In genomic region chrII:484328-484916, ce11 we compare ENCODE assay signal across 1 worm cellular context.
TF ChIP-seq lines count a peak whose summit lies in the region.

Gene gldi-1, minus strand, starts transcription at chrII:484378.
Gene prp-21, plus strand, starts transcription at chrII:484866.

TF ChIP-seq in whole organism, L1 larva, 84 proteins besides CTCF, POLR2A, EP300 and RAD21 (continued from another document):
- TF ChIP-seq efl-1 (optimal IDR thresholded peaks at IDR 0.05; lab: Kevin White, UChicago) = peak; percentile 31 to 42
- peak; percentile 54 to 87 for TF ChIP-seq efl-1 (GFP tag; optimal IDR thresholded peaks at IDR 0.05 in 1 of 2; lab: Kevin White, UChicago)
- TF ChIP-seq lir-3 (tag; optimal IDR thresholded peaks at IDR 0.05; lab: Kevin White, UChicago; ENCODE audit: poor library complexity) = no peak
- peak; percentile 22 for TF ChIP-seq swsn-7 (tag; optimal IDR thresholded peaks at IDR 0.05; lab: Kevin White, UChicago)
- peak; percentile 3 for TF ChIP-seq nhr-90 (tag; optimal IDR thresholded peaks at IDR 0.05; lab: Kevin White, UChicago; ENCODE audit: poor library complexity)
- TF ChIP-seq C16A3.4 (tag; optimal IDR thresholded peaks at IDR 0.05; lab: Kevin White, UChicago) = peak; percentile 6
- TF ChIP-seq C34B4.2 (tag; optimal IDR thresholded peaks at IDR 0.05; lab: Kevin White, UChicago) = no peak
- TF ChIP-seq isw-1 (GFP tag; IDR thresholded peaks at IDR 0.05; lab: Robert Waterston, UW) = peak; percentile 24; the same call in 1 of the 2 replicates
- no peak for TF ChIP-seq vab-15 (tag; optimal IDR thresholded peaks at IDR 0.05; lab: Kevin White, UChicago)
- peak; percentile 35 for TF ChIP-seq xbp-1 (tag; optimal IDR thresholded peaks at IDR 0.05; lab: Kevin White, UChicago)
- no peak for TF ChIP-seq alr-1 (tag; optimal IDR thresholded peaks at IDR 0.05; lab: Kevin White, UChicago; ENCODE audit: borderline replicate concordance)
- no peak for TF ChIP-seq lin-39 (tag; optimal IDR thresholded peaks at IDR 0.05; lab: Kevin White, UChicago)
- TF ChIP-seq pax-3 (tag; optimal IDR thresholded peaks at IDR 0.05; lab: Kevin White, UChicago) = peak; percentile 6
- peak; percentile 79 for TF ChIP-seq ceh-90 (tag; optimal IDR thresholded peaks at IDR 0.05; lab: Kevin White, UChicago)
- TF ChIP-seq nhr-71 (tag; optimal IDR thresholded peaks at IDR 0.05; lab: Kevin White, UChicago) = peak; percentile 57
- no peak for TF ChIP-seq ceh-82 (tag; optimal IDR thresholded peaks at IDR 0.05; lab: Kevin White, UChicago)
- peak; percentile 74 for TF ChIP-seq irx-1 (tag; optimal IDR thresholded peaks at IDR 0.05; lab: Kevin White, UChicago)
- peak in 1 of 2 experiments; percentile 63 for TF ChIP-seq ztf-11 (tag; optimal IDR thresholded peaks at IDR 0.05; lab: Kevin White, UChicago)
- no peak for TF ChIP-seq unc-130 (tag; optimal IDR thresholded peaks at IDR 0.05; lab: Kevin White, UChicago)
- peak; percentile 16 for TF ChIP-seq mep-1 (tag; optimal IDR thresholded peaks at IDR 0.05; lab: Kevin White, UChicago)
- TF ChIP-seq fkh-8 (tag; optimal IDR thresholded peaks at IDR 0.05; lab: Kevin White, UChicago) = peak; percentile 45
- TF ChIP-seq lsy-2 (tag; optimal IDR thresholded peaks at IDR 0.05; lab: Kevin White, UChicago) = peak; percentile 52 to 65
TF ChIP-seq in whole organism, L1 larva: peak in this region for 23.
